Fruit fly (Drosophila melanogaster): Measurements from ENCODE around the gene CG44325.

Gene CG44325

DNA sequence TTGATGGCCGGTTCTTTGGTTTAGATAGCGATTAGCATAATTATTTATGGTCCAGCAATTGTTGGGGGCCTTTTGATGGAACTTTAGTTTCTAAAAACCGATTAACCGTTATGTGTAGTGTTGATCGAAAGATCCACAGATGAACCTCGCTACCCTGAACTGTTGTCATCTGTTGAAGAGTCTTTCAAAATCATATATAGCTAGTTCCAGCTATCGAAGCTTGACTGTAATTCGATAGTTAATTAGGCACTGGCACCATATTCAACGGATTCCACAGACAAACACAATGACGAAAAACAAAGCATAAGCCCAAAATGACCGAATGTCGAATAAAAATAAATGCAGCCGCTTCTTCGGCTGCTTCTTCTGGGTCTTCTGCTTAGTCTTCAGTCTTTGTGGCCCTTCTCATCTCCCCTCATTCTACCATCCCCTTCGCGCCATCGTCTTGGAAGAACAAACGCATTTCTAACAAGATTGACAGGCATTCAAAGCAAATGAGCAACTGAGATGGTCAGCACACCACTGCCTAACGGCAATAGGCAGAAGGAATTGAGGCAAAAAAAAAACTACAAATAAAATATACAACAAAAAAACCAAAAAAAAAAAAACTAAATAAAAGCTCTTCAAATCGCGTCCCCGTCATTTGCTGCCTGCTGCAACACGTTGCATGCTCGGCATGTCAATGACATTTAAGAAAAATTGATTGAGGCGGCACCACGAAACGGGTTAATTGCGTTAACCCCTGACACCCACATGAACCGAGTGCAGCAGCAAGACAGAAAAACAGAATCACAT lies 34.4 kb downstream of the CG44325 start (continued):
- TF ChIP-seq CG16779 (GFP tag; IDR thresholded peaks at IDR 0.05) (no peak), HmgD (GFP tag; optimal IDR thresholded peaks at IDR 0.05) (no peak), lilli (GFP tag; optimal IDR thresholded peaks at IDR 0.05) (no peak), HLH54F (GFP tag; optimal IDR thresholded peaks at IDR 0.05) (no peak), BEAF-32 (GFP tag; optimal IDR thresholded peaks at IDR 0.05) (no peak)

DNA sequence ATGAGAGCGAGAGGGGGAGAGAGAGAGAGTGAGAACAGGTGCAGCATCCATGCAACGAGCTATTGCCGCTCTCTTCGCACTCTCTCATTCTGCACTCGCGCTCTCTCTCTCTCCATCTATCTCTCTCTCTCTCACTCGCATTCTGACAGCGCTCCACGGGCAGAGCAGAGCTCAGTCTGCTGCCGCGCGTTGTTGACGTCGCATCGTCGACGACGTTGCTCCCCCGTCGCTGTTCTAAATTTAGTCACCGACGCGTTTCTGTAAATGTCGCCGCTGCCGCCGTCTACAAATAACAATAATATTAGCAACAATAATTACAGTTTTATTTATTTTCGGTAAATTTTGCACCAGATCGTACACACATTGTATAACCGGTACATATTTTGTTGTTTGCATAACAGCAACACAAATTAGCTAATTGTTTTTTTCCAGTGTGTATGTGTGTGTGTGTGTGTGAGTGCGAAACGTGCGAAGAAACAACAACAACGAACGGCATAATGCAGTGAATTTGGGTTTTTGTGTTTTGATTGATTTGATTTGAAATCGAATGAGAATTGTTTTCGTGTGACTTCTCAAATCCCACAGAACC lies 35.7 kb downstream of the CG44325 start:
- TF ChIP-seq CG7357 (GFP tag; IDR thresholded peaks at IDR 0.05) (no peak), Hmr (GFP tag; optimal IDR thresholded peaks at IDR 0.05) (peak; percentile 9), CG13123 (GFP tag; optimal IDR thresholded peaks at IDR 0.05) (no peak), pnt (GFP tag; optimal IDR thresholded peaks at IDR 0.05) (no peak), corto (GFP tag; optimal IDR thresholded peaks at IDR 0.05) (no peak), peb (GFP tag; IDR thresholded peaks at IDR 0.05) (no peak; the same call in 1 of the 2 replicates), hb (GFP tag; IDR thresholded peaks at IDR 0.05; ENCODE audit: partially characterized antibody) (no peak), D (optimal IDR thresholded peaks at IDR 0.05) (peak; percentile 89), D (GFP tag; optimal IDR thresholded peaks at IDR 0.05) (no peak), CG15073 (GFP tag; optimal IDR thresholded peaks at IDR 0.05) (no peak), Aef1 (GFP tag; IDR thresholded peaks at IDR 0.05) (no peak), stwl (tag; optimal IDR thresholded peaks at IDR 0.05) (no peak), trem (tag; optimal IDR thresholded peaks at IDR 0.05) (no peak), CG4424 (GFP tag; optimal IDR thresholded peaks at IDR 0.05) (no peak), CG1603 (tag; optimal IDR thresholded peaks at IDR 0.05) (peak; percentile 56), CG1529 (GFP tag; optimal IDR thresholded peaks at IDR 0.05) (no peak), CG8388 (GFP tag; optimal IDR thresholded peaks at IDR 0.05) (peak; percentile 26), CG31441 (GFP tag; IDR thresholded peaks at IDR 0.05) (no peak), Adf1 (GFP tag; IDR thresholded peaks at IDR 0.05) (peak; percentile 82), pb (GFP tag; optimal IDR thresholded peaks at IDR 0.05) (no peak), CG1024 (GFP tag; IDR thresholded peaks at IDR 0.05) (no peak), Ptx1 (GFP tag; IDR thresholded peaks at IDR 0.05) (0 out of 2 replicates have a peak, but pooled peaks have one; percentile 33), ase (GFP tag; IDR thresholded peaks at IDR 0.05) (no peak), vvl (GFP tag; IDR thresholded peaks at IDR 0.05) (peak; percentile 57), HLH54F (GFP tag; optimal IDR thresholded peaks at IDR 0.05) (no peak), CG13894 (tag; optimal IDR thresholded peaks at IDR 0.05) (no peak), CG34422 (GFP tag; IDR thresholded peaks at IDR 0.05) (no peak), CG5180 (GFP tag; optimal IDR thresholded peaks at IDR 0.05) (no peak), CG11398 (GFP tag; optimal IDR thresholded peaks at IDR 0.05) (no peak), CG12391 (tag; optimal IDR thresholded peaks at IDR 0.05) (peak; percentile 42), CG42726 (GFP tag; IDR thresholded peaks at IDR 0.05; ENCODE audit: partially characterized antibody) (no peak), lbe (GFP tag; optimal IDR thresholded peaks at IDR 0.05) (no peak), CG15269 (tag; optimal IDR thresholded peaks at IDR 0.05) (no peak), CG1792 (GFP tag; optimal IDR thresholded peaks at IDR 0.05) (no peak), CG5245 (GFP tag; optimal IDR thresholded peaks at IDR 0.05) (no peak), gem (tag; optimal IDR thresholded peaks at IDR 0.05) (peak; percentile 46), Bgb (GFP tag; IDR thresholded peaks at IDR 0.05; ENCODE audit: partially characterized antibody) (0 out of 2 replicates have a peak, but pooled peaks have one; percentile 12), dysf (GFP tag; IDR thresholded peaks at IDR 0.05) (no peak), NFAT (GFP tag; IDR thresholded peaks at IDR 0.05) (no peak), ro (GFP tag; IDR thresholded peaks at IDR 0.05) (no peak), ash1 (GFP tag; optimal IDR thresholded peaks at IDR 0.05) (no peak), CG9215 (GFP tag; IDR thresholded peaks at IDR 0.05) (no peak), CG14860 (GFP tag; IDR thresholded peaks at IDR 0.05; ENCODE audit: partially characterized antibody) (no peak), maf-S (GFP tag; optimal IDR thresholded peaks at IDR 0.05) (no peak)

Data from whole organism, embryonic.